Worm (Caenorhabditis elegans): Measurements from ENCODE around the gene glr-7.

Gene glr-7

ce11 chrX:2385453-2385852 is 34.2 kb downstream of the glr-7 start, which contains the start of gene F47G3.1:
TSS of gene F47G3.1 (plus strand) at chrX:2385753.
- no peak for TF ChIP-seq nhr-84 (tag; optimal IDR thresholded peaks at IDR 0.05)
- TF ChIP-seq nhr-76 (tag; optimal IDR thresholded peaks at IDR 0.05), result no peak
- TF ChIP-seq nhr-85 (tag), result peak; percentile 61
- TF ChIP-seq hlh-17 (GFP tag; optimal IDR thresholded peaks at IDR 0.05; ENCODE audit: borderline replicate concordance), result no peak
- no peak for TF ChIP-seq zip-4 (GFP tag; optimal IDR thresholded peaks at IDR 0.05)
- TF ChIP-seq vab-15 (tag; optimal IDR thresholded peaks at IDR 0.05), result no peak
- no peak for TF ChIP-seq xbp-1 (tag; optimal IDR thresholded peaks at IDR 0.05)
- TF ChIP-seq nhr-28 (tag; optimal IDR thresholded peaks at IDR 0.05), result no peak
- no peak for TF ChIP-seq C04F5.9 (tag; optimal IDR thresholded peaks at IDR 0.05)
- TF ChIP-seq ceh-63 (GFP tag; optimal IDR thresholded peaks at IDR 0.05), result no peak
- TF ChIP-seq elt-3 (tag; optimal IDR thresholded peaks at IDR 0.05), result peak in 1 of 6 experiments; percentile 9
- no peak for TF ChIP-seq rnt-1 (tag; optimal IDR thresholded peaks at IDR 0.05)
- TF ChIP-seq snu-23 (GFP tag; optimal IDR thresholded peaks at IDR 0.05), result no peak
- no peak for TF ChIP-seq isw-1 (GFP tag; IDR thresholded peaks at IDR 0.05)
- no peak for TF ChIP-seq lin-13 (GFP tag; optimal IDR thresholded peaks at IDR 0.05)
- TF ChIP-seq fkh-4 (tag; optimal IDR thresholded peaks at IDR 0.05; ENCODE audit: borderline replicate concordance), result no peak
- TF ChIP-seq elt-2 (tag; optimal IDR thresholded peaks at IDR 0.05), result no peak
- peak; percentile 39 for TF ChIP-seq blmp-1 (tag; optimal IDR thresholded peaks at IDR 0.05)

ce11 chrX:2382227-2382626 is 37.5 kb downstream of the glr-7 start:
- TF ChIP-seq ceh-82 (tag; optimal IDR thresholded peaks at IDR 0.05) (peak; percentile 35 to 40 (median 39)), F16B12.6 (tag; optimal IDR thresholded peaks at IDR 0.05) (peak; percentile 1), egl-27 (tag; optimal IDR thresholded peaks at IDR 0.05) (no peak), irx-1 (tag; optimal IDR thresholded peaks at IDR 0.05) (peak; percentile 14), mab-9 (GFP tag; IDR thresholded peaks at IDR 0.05) (no peak), nhr-47 (tag; optimal IDR thresholded peaks at IDR 0.05) (peak; percentile 75), pag-3 (tag; optimal IDR thresholded peaks at IDR 0.05; ENCODE audit: borderline replicate concordance, insufficient read depth) (no peak), nhr-71 (tag; optimal IDR thresholded peaks at IDR 0.05) (peak; percentile 83), zag-1 (tag; optimal IDR thresholded peaks at IDR 0.05) (no peak), lin-13 (GFP tag; optimal IDR thresholded peaks at IDR 0.05) (no peak), jun-1 (tag; optimal IDR thresholded peaks at IDR 0.05) (no peak), isw-1 (GFP tag; IDR thresholded peaks at IDR 0.05) (peak; percentile 34), alr-1 (tag; optimal IDR thresholded peaks at IDR 0.05; ENCODE audit: borderline replicate concordance) (no peak), lin-15B (tag; optimal IDR thresholded peaks at IDR 0.05) (no peak), xbp-1 (tag; optimal IDR thresholded peaks at IDR 0.05) (peak; percentile 60), egl-13 (tag; optimal IDR thresholded peaks at IDR 0.05) (no peak), lin-39 (tag; optimal IDR thresholded peaks at IDR 0.05) (peak; percentile 17), nhr-19 (GFP tag; conservative IDR thresholded peaks at IDR 0.05) (peak; percentile 49), mep-1 (tag; optimal IDR thresholded peaks at IDR 0.05) (peak; percentile 51), mdl-1 (tag; optimal IDR thresholded peaks at IDR 0.05) (peak in 1 of 2 experiments; percentile 28), pqm-1 (tag; optimal IDR thresholded peaks at IDR 0.05) (no peak), fos-1 (tag; optimal IDR thresholded peaks at IDR 0.05) (no peak), nhr-11 (tag; optimal IDR thresholded peaks at IDR 0.05) (no peak), hlh-4 (tag; optimal IDR thresholded peaks at IDR 0.05) (no peak), tlp-1 (tag; optimal IDR thresholded peaks at IDR 0.05) (no peak), tbx-2 (tag; optimal IDR thresholded peaks at IDR 0.05) (peak; percentile 61), C04F5.9 (tag; optimal IDR thresholded peaks at IDR 0.05) (no peak), unc-62 (GFP tag; optimal IDR thresholded peaks at IDR 0.05) (no peak), lin-35 (GFP tag; optimal IDR thresholded peaks at IDR 0.05) (peak; percentile 59 to 77), Y116A8C.19 (tag; optimal IDR thresholded peaks at IDR 0.05; ENCODE audit: borderline replicate concordance) (no peak), elt-3 (tag; optimal IDR thresholded peaks at IDR 0.05) (no peak), zip-4 (GFP tag; optimal IDR thresholded peaks at IDR 0.05) (peak; percentile 0), ceh-63 (GFP tag; optimal IDR thresholded peaks at IDR 0.05) (no peak), snpc-4 (tag; optimal IDR thresholded peaks at IDR 0.05) (peak; percentile 58), lin-14 (GFP tag; optimal IDR thresholded peaks at IDR 0.05) (peak; percentile 71), sup-37 (GFP tag; optimal IDR thresholded peaks at IDR 0.05) (no peak), snu-23 (GFP tag; optimal IDR thresholded peaks at IDR 0.05) (peak; percentile 81), vab-15 (tag; optimal IDR thresholded peaks at IDR 0.05) (no peak), fkh-10 (GFP tag; optimal IDR thresholded peaks at IDR 0.05) (no peak), ces-1 (GFP tag; optimal IDR thresholded peaks at IDR 0.05) (no peak), fkh-4 (tag; optimal IDR thresholded peaks at IDR 0.05; ENCODE audit: borderline replicate concordance) (no peak)

Data from whole organism, L1 larva.